Worm (Caenorhabditis elegans) whole organism, L4 larva: ENCODE results near the gene T04A11.1.

Experiments used
- ama-1 ChIP-seq: fragments of 150-350 bp; optimal IDR thresholded peaks from 2 replicates; lab custom pipeline; 2014; ENCODE audit warnings: inconsistent platforms, mixed read lengths
- ceh-62 ChIP-seq: sonication (generic microtip); optimal IDR thresholded peaks from 2 replicates; lab custom pipeline; 2017; ENCODE audit warnings: missing biosample characterization, missing genetic modification characterization
- dmd-9 ChIP-seq: fragments of 200-800 bp; sonication (Bioruptor generic); IDR thresholded peaks from 2 replicates; pipeline ENCODE4 v1.3.6; 2022; ENCODE audit warnings: missing genetic modification reagents, missing genetic modification characterization, missing compliant biosample characterization
- fos-1 ChIP-seq: fragments of 150-350 bp; optimal IDR thresholded peaks from 2 replicates; lab custom pipeline; 2014; ENCODE audit warnings: missing biosample characterization, missing genetic modification characterization
- gei-8 ChIP-seq: fragments of 200-800 bp; sonication (Bioruptor generic); optimal IDR thresholded peaks from 2 replicates; lab custom pipeline; 2018; ENCODE audit warnings: mild to moderate bottlenecking, missing genetic modification characterization, missing compliant biosample characterization
- nhr-25 ChIP-seq: sonication (generic microtip); optimal IDR thresholded peaks from 2 replicates; lab custom pipeline; 2017; ENCODE audit warnings: missing genetic modification characterization, mild to moderate bottlenecking, missing compliant biosample characterization, antibody characterized with exemption, moderate library complexity, borderline replicate concordance; ENCODE audit not compliant: insufficient read depth
- spr-3 ChIP-seq: fragments of 200-800 bp; sonication (Bioruptor generic); optimal IDR thresholded peaks from 2 replicates; lab custom pipeline; 2018; ENCODE audit warnings: mild to moderate bottlenecking, missing genetic modification characterization, missing compliant biosample characterization
- zag-1 ChIP-seq: fragments of 150-350 bp; optimal IDR thresholded peaks from 2 replicates; lab custom pipeline; 2014; ENCODE audit warnings: missing biosample characterization, missing genetic modification characterization

DNA sequence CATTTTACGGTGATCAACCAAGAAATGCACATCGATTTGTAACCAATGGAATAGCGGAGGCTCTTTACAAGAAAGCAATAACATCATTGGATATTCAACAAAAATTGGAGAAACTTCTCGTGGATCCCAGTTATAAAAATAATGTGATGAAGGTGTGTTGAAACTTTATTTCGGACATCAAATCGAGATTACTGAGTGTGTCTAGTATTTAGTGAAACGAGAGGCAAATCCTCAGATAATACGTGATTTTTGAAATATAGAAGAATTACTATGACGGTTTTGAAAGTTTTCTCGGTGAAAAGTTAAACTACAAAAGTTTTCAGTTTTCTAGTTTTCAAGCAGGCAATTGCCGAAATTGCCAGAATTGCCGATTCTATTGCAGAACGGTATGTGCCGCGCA lies 45.1 kb downstream of the T04A11.1 start:
- no peak for TF ChIP-seq gei-8 (GFP tag; lab: Kevin White, UChicago)
- TF ChIP-seq ceh-62 (tag; lab: Kevin White, UChicago), result no peak
- no peak for TF ChIP-seq spr-3 (GFP tag; lab: Kevin White, UChicago)
- TF ChIP-seq ama-1 (lab: Kevin White, UChicago), result no peak
- TF ChIP-seq nhr-25 (tag; lab: Kevin White, UChicago), result no peak
- no peak for TF ChIP-seq fos-1 (tag; lab: Kevin White, UChicago)
- no peak for TF ChIP-seq dmd-9 (GFP tag; lab: Robert Waterston, UW)
- TF ChIP-seq zag-1 (tag; lab: Kevin White, UChicago), result no peak
